Fruit fly (Drosophila melanogaster): ENCODE results near the gene C15.
A peak's percentile ranks its signal among the peaks of the same experiment; 100 is the strongest.

The C15 gene

DNA sequence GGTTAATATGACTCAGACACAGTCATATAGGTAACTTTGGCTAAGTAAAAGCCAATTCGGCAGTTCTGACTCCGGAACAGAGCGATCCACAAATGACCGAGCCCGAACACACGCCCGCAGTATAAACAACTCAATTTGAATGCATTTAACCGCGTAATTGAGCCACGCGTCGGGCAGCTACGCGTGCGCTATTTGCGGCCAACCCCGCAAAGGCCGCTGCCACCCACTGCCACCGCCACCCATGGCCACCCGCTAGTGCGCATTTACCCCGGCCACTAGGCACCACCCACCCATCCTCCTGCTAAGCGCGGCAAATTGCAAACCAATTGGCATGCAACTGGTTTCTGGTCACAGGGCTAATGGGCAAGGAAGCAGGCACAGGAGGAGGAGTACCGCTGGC is 44.3 kb downstream of the C15 start:
- no peak for TF ChIP-seq sr (GFP tag; IDR thresholded peaks at IDR 0.05)
- TF ChIP-seq HmgD (GFP tag; optimal IDR thresholded peaks at IDR 0.05): no peak
- peak; percentile 92 for TF ChIP-seq Hey (tag; optimal IDR thresholded peaks at IDR 0.05)
- TF ChIP-seq Elba2 (GFP tag; optimal IDR thresholded peaks at IDR 0.05): peak; percentile 60
- no peak for TF ChIP-seq CG1233 (GFP tag; optimal IDR thresholded peaks at IDR 0.05)
- TF ChIP-seq CG15479 (GFP tag; optimal IDR thresholded peaks at IDR 0.05): no peak
- no peak for TF ChIP-seq CG2199 (GFP tag; IDR thresholded peaks at IDR 0.05)
- TF ChIP-seq Xbp1 (GFP tag; optimal IDR thresholded peaks at IDR 0.05): no peak
- no peak for TF ChIP-seq Doc2 (GFP tag; IDR thresholded peaks at IDR 0.05)
- TF ChIP-seq CG3847 (GFP tag; IDR thresholded peaks at IDR 0.05): no peak
- peak; percentile 46 for TF ChIP-seq Ets65A (GFP tag)
- 0 out of 2 replicates have a peak, but pooled peaks have one; percentile 11 for TF ChIP-seq inv (GFP tag; IDR thresholded peaks at IDR 0.05; ENCODE audit: partially characterized antibody)
- TF ChIP-seq Gsc (GFP tag; IDR thresholded peaks at IDR 0.05): no peak
- peak; percentile 9 for TF ChIP-seq ewg (GFP tag; optimal IDR thresholded peaks at IDR 0.05)
- no peak for TF ChIP-seq unpg (GFP tag; optimal IDR thresholded peaks at IDR 0.05)
- TF ChIP-seq disco-r (GFP tag; optimal IDR thresholded peaks at IDR 0.05): no peak
- TF ChIP-seq gt (GFP tag; IDR thresholded peaks at IDR 0.05): no peak

DNA sequence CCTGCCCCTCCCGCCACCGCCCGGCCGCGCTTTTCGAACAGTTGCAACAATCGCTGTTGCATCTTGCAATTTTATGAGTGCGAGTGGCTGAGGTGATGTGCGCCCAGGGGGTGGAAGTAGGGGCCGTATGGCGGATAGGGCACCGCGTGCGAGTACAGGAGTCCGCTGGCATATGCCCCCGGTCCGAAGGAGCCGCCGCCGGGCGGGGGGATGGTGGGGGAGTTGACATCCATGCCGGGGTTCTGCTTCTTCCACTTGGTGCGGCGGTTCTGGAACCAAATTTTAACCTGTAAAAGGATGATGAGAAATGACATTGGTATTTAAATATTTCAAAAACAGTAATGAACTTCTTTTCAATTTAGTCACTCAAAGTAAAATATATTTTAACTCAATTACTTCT is 49.2 kb downstream of the C15 start:
- TF ChIP-seq D19A (tag; optimal IDR thresholded peaks at IDR 0.05) (no peak), Ets65A (GFP tag) (peak; percentile 47), Hr39 (optimal IDR thresholded peaks at IDR 0.05) (peak; percentile 73)

dm6 chr3R:21551565-21551964 is 51.8 kb downstream of the C15 start:
- TF ChIP-seq CG11696 (GFP tag; IDR thresholded peaks at IDR 0.05) (no peak), Awh (GFP tag; IDR thresholded peaks at IDR 0.05) (no peak), salm (tag; optimal IDR thresholded peaks at IDR 0.05) (no peak), HLH54F (GFP tag; optimal IDR thresholded peaks at IDR 0.05) (no peak), tgo (GFP tag; IDR thresholded peaks at IDR 0.05) (no peak), Adf1 (GFP tag; IDR thresholded peaks at IDR 0.05) (no peak), CG1832 (GFP tag; optimal IDR thresholded peaks at IDR 0.05) (peak; percentile 25), tap (tag; optimal IDR thresholded peaks at IDR 0.05) (no peak), ems (GFP tag; optimal IDR thresholded peaks at IDR 0.05) (no peak), D19A (tag; optimal IDR thresholded peaks at IDR 0.05) (no peak), Spps (tag; optimal IDR thresholded peaks at IDR 0.05) (no peak), CG16815 (GFP tag; optimal IDR thresholded peaks at IDR 0.05) (no peak), Side (GFP tag; optimal IDR thresholded peaks at IDR 0.05) (no peak), CG12071 (GFP tag; optimal IDR thresholded peaks at IDR 0.05) (no peak), Mad (GFP tag; optimal IDR thresholded peaks at IDR 0.05) (no peak), CG7271 (tag; optimal IDR thresholded peaks at IDR 0.05) (no peak), CG12659 (GFP tag; optimal IDR thresholded peaks at IDR 0.05) (no peak), D (optimal IDR thresholded peaks at IDR 0.05) (no peak), D (GFP tag; optimal IDR thresholded peaks at IDR 0.05) (no peak), H2.0 (GFP tag; IDR thresholded peaks at IDR 0.05) (no peak), run (tag; optimal IDR thresholded peaks at IDR 0.05) (no peak), CG3838 (GFP tag; optimal IDR thresholded peaks at IDR 0.05) (no peak), Aef1 (GFP tag; IDR thresholded peaks at IDR 0.05) (no peak), CG2120 (GFP tag; optimal IDR thresholded peaks at IDR 0.05) (no peak), cg (GFP tag; optimal IDR thresholded peaks at IDR 0.05) (peak; percentile 29), pum (GFP tag; optimal IDR thresholded peaks at IDR 0.05) (no peak), trh (GFP tag; optimal IDR thresholded peaks at IDR 0.05) (no peak), phol (tag; optimal IDR thresholded peaks at IDR 0.05) (no peak), CG10543 (GFP tag; optimal IDR thresholded peaks at IDR 0.05) (no peak), CG10979 (tag; optimal IDR thresholded peaks at IDR 0.05) (no peak), CG10959 (GFP tag; IDR thresholded peaks at IDR 0.05) (no peak), unpg (GFP tag; optimal IDR thresholded peaks at IDR 0.05) (no peak), Doc3 (GFP tag; IDR thresholded peaks at IDR 0.05; ENCODE audit: partially characterized antibody) (no peak), Six4 (GFP tag; optimal IDR thresholded peaks at IDR 0.05) (no peak)
